Fruit fly (Drosophila melanogaster) S2 (cell line): ENCODE data around the gene HP1b.

Experiments used
- CG8478 ChIP-seq: fragments of >200 bp; optimal IDR thresholded peaks from 2 replicates; lab custom pipeline; 2018
- CTCF ChIP-seq, 2 experiments: fragments of >200 bp; optimal IDR thresholded peaks; 2 replicates each; lab custom pipeline; 2018

DNA sequence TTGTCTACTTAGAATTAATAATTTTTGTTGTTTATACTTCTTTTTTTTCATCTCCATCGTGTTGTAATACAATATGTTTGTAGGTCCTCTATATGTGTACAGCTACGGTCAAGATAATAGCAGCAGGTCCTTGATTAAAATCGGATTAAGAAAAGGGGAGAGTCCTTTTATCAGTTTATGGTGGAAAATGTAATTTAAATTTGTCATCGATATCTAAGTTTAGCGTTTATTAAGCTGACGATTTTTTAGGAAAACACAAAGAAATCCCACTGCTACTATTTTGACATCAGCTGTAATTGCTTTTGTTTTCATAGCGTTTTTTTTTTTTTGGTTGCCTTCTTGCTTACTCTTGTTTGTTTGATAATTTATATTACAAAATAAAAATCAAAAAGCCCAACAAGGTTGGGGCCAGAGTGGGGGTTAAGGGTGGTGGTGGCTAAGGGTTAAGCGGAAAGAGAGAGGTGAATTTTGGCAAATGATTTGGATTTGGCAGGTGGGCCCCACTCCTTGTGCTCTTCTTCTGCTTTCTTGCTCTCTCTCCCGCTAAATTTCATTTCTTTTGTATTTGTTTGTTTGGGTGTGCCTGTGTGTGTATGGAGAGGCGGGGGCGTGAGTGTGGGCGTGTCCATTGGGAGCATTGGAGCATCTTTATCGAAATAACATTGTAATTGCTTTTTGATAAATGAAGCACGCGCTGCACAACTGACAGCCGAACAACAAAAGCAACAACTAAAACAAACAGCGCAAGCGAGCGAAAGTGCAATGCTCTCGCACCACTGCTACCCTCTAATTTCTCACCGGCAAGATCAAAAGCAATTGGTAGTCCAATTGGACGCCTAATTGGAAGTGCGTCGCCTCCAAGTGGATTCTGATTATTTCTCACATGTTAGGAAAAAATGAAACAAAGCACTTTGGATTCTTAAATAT lies 40.2 kb downstream of the HP1b start:
- TF ChIP-seq CG8478 (lab: Kevin White, UChicago) (no peak), CTCF (optimal IDR thresholded peaks at IDR 0.05; lab: Kevin White, UChicago) (no peak)
